Fruit fly (Drosophila melanogaster): Measurements from ENCODE around the gene out.
A peak's percentile ranks its signal among the peaks of the same experiment; 100 is the strongest.

The out gene

DNA sequence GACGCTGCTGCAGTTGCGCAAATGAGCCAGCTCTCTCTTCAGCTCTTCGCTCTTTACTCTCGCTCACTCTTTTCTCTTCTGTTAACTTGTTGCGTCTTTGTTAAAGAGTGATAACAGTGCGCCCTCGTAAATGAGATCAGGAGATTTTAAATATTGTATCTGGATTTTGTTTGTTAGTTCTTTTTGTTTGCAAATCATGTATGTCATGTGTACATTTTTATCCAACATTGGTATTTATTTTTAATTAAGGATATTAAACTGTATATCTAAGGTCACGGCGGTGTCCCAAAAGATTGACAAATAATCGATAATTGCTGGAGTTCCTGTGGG is 23.2 kb downstream of the out start (continued):
- peak; percentile 51 for TF ChIP-seq Ets96B (tag; optimal IDR thresholded peaks at IDR 0.05)
- peak; percentile 69 for TF ChIP-seq pdm3 (GFP tag; optimal IDR thresholded peaks at IDR 0.05)
- peak; percentile 74 for TF ChIP-seq svp (GFP tag)
- TF ChIP-seq Blimp-1 (GFP tag; optimal IDR thresholded peaks at IDR 0.05) = no peak
- TF ChIP-seq CG32006 (GFP tag; optimal IDR thresholded peaks at IDR 0.05) = peak; percentile 23
- peak; percentile 63; the same call in 1 of the 3 replicates for TF ChIP-seq CG6163 (GFP tag; IDR thresholded peaks at IDR 0.05)
- peak; percentile 80 for TF ChIP-seq eg (GFP tag; IDR thresholded peaks at IDR 0.05)
- peak; percentile 29 for TF ChIP-seq Sox15 (GFP tag; optimal IDR thresholded peaks at IDR 0.05)
- TF ChIP-seq fd85E (GFP tag; optimal IDR thresholded peaks at IDR 0.05) = no peak
- peak; percentile 16 for TF ChIP-seq CG4318 (GFP tag; optimal IDR thresholded peaks at IDR 0.05)
- TF ChIP-seq Met (GFP tag; optimal IDR thresholded peaks at IDR 0.05) = peak; percentile 73
- TF ChIP-seq topi (GFP tag; optimal IDR thresholded peaks at IDR 0.05) = peak; percentile 66
- TF ChIP-seq CG6276 (GFP tag; optimal IDR thresholded peaks at IDR 0.05) = peak; percentile 17
- peak; percentile 52 for TF ChIP-seq CG10669 (GFP tag; optimal IDR thresholded peaks at IDR 0.05)
- TF ChIP-seq CG34406 (GFP tag; optimal IDR thresholded peaks at IDR 0.05) = peak; percentile 31
- peak; percentile 43 for TF ChIP-seq CG3032 (tag; optimal IDR thresholded peaks at IDR 0.05)
- TF ChIP-seq salr (GFP tag; optimal IDR thresholded peaks at IDR 0.05) = no peak
- peak; percentile 39 for TF ChIP-seq CG11762 (GFP tag; optimal IDR thresholded peaks at IDR 0.05; ENCODE audit: insufficient read depth)
- no peak for TF ChIP-seq CG6854 (GFP tag; optimal IDR thresholded peaks at IDR 0.05)
- TF ChIP-seq fd59A (GFP tag; optimal IDR thresholded peaks at IDR 0.05) = peak; percentile 43
- no peak for TF ChIP-seq net (GFP tag; optimal IDR thresholded peaks at IDR 0.05)
- TF ChIP-seq Smox (GFP tag; optimal IDR thresholded peaks at IDR 0.05) = peak; percentile 51
- TF ChIP-seq CG6792 (GFP tag; optimal IDR thresholded peaks at IDR 0.05) = peak; percentile 37
- peak; percentile 52 for TF ChIP-seq esn (GFP tag; optimal IDR thresholded peaks at IDR 0.05)
- no peak for TF ChIP-seq CG16779 (tag; optimal IDR thresholded peaks at IDR 0.05)
- peak; percentile 25 for TF ChIP-seq Sox14 (GFP tag; optimal IDR thresholded peaks at IDR 0.05)
- peak; percentile 39 for TF ChIP-seq OdsH (GFP tag; optimal IDR thresholded peaks at IDR 0.05)
- TF ChIP-seq dsx (GFP tag; optimal IDR thresholded peaks at IDR 0.05; ENCODE audit: poor library complexity, severe bottlenecking) = peak; percentile 63
- peak; percentile 25 for TF ChIP-seq CG6808 (GFP tag; optimal IDR thresholded peaks at IDR 0.05)
- TF ChIP-seq CG10631 (GFP tag; optimal IDR thresholded peaks at IDR 0.05) = peak; percentile 50
- peak; percentile 57 for TF ChIP-seq acj6 (GFP tag; optimal IDR thresholded peaks at IDR 0.05)
- peak; percentile 27 for TF ChIP-seq CG11902 (GFP tag; optimal IDR thresholded peaks at IDR 0.05)
- TF ChIP-seq CG3919 (GFP tag; optimal IDR thresholded peaks at IDR 0.05) = peak; percentile 46
- TF ChIP-seq lz (GFP tag; optimal IDR thresholded peaks at IDR 0.05) = peak; percentile 63
- no peak for TF ChIP-seq fkh (GFP tag; optimal IDR thresholded peaks at IDR 0.05)
- no peak for TF ChIP-seq Hr38 (GFP tag; optimal IDR thresholded peaks at IDR 0.05)
- peak; percentile 57 for TF ChIP-seq Hr39 (GFP tag; optimal IDR thresholded peaks at IDR 0.05)
- TF ChIP-seq Eip78C (GFP tag) = peak; percentile 90
- peak; percentile 57 for TF ChIP-seq CG31627 (GFP tag; optimal IDR thresholded peaks at IDR 0.05)

- TF ChIP-seq CG11762 (GFP tag; optimal IDR thresholded peaks at IDR 0.05; ENCODE audit: insufficient read depth) (peak; percentile 97), spab (GFP tag; optimal IDR thresholded peaks at IDR 0.05) (peak; percentile 97), salr (GFP tag; optimal IDR thresholded peaks at IDR 0.05) (peak; percentile 94 to 98), fd85E (GFP tag; optimal IDR thresholded peaks at IDR 0.05) (peak; percentile 83), pdm3 (GFP tag; optimal IDR thresholded peaks at IDR 0.05) (peak; percentile 98), Hr38 (GFP tag; optimal IDR thresholded peaks at IDR 0.05) (no peak), Sox15 (GFP tag; optimal IDR thresholded peaks at IDR 0.05) (peak; percentile 97), topi (GFP tag; optimal IDR thresholded peaks at IDR 0.05) (peak; percentile 99), CG9139 (GFP tag; optimal IDR thresholded peaks at IDR 0.05) (peak; percentile 95), Gug (GFP tag; IDR thresholded peaks at IDR 0.05) (peak; percentile 95), vri (GFP tag; optimal IDR thresholded peaks at IDR 0.05) (peak; percentile 95), eg (GFP tag; IDR thresholded peaks at IDR 0.05) (peak; percentile 95), fd59A (GFP tag; optimal IDR thresholded peaks at IDR 0.05) (peak; percentile 98), esn (GFP tag; optimal IDR thresholded peaks at IDR 0.05) (peak; percentile 98), Smox (GFP tag; optimal IDR thresholded peaks at IDR 0.05) (peak; percentile 98), CG11902 (GFP tag; optimal IDR thresholded peaks at IDR 0.05) (peak; percentile 97), CG34406 (GFP tag; optimal IDR thresholded peaks at IDR 0.05) (peak; percentile 97), ss (GFP tag; optimal IDR thresholded peaks at IDR 0.05) (peak; percentile 96 to 98), CG6792 (GFP tag; optimal IDR thresholded peaks at IDR 0.05) (peak; percentile 98), CG6163 (GFP tag; IDR thresholded peaks at IDR 0.05) (peak; percentile 97), Sox102F (GFP tag; optimal IDR thresholded peaks at IDR 0.05) (peak; percentile 98), Hr39 (GFP tag; optimal IDR thresholded peaks at IDR 0.05) (peak; percentile 97), Ets21C (GFP tag; optimal IDR thresholded peaks at IDR 0.05) (peak; percentile 96), CG6808 (GFP tag; optimal IDR thresholded peaks at IDR 0.05) (peak; percentile 97), Hr4 (GFP tag; optimal IDR thresholded peaks at IDR 0.05) (peak; percentile 98)
Observed at dm6 chrX:19297899-19298784, 23.8 kb downstream of the out start, which contains the start of gene CG8034. Gene CG8034 (minus strand): TSS chrX:19298162.

Data from whole organism, prepupa.